Fruit fly (Drosophila melanogaster) whole organism, wandering third instar larva: ENCODE data around the gene Nprl3.

Experiments used
- Abd-B ChIP-seq: fragments of >200 bp; optimal IDR thresholded peaks from 2 replicates; lab custom pipeline; 2017; ENCODE audit warnings: missing biosample characterization, missing genetic modification characterization
- CG32264 ChIP-seq: fragments of 200-800 bp; sonication (Bioruptor generic); optimal IDR thresholded peaks from 2 replicates; lab custom pipeline; 2016; ENCODE audit warnings: missing biosample characterization, missing genetic modification characterization
- CG9705 ChIP-seq: fragments of 200-800 bp; sonication (Bioruptor generic); optimal IDR thresholded peaks from 2 replicates; lab custom pipeline; 2018; ENCODE audit warnings: missing biosample characterization, mild to moderate bottlenecking, missing genetic modification characterization
- CrebA ChIP-seq: fragments of 200-800 bp; sonication (Bioruptor generic); optimal IDR thresholded peaks from 2 replicates; lab custom pipeline; 2016; ENCODE audit warnings: missing biosample characterization, mild to moderate bottlenecking, missing genetic modification characterization, borderline replicate concordance
- Dfd ChIP-seq: fragments of >200 bp; optimal IDR thresholded peaks from 2 replicates; lab custom pipeline; 2017; ENCODE audit warnings: missing biosample characterization, missing genetic modification characterization
- Dif ChIP-seq: fragments of 200-275, 200-300 bp; sonication (Bioruptor generic); optimal IDR thresholded peaks from 2 replicates; lab custom pipeline; 2018; ENCODE audit warnings: missing biosample characterization, missing genetic modification characterization; ENCODE audit not compliant: partially characterized antibody
- HLH106 ChIP-seq: fragments of 200-800 bp; optimal IDR thresholded peaks from 3 replicates; lab custom pipeline; 2019; ENCODE audit warnings: missing biosample characterization, mild to moderate bottlenecking, missing genetic modification characterization, moderate library complexity
- Hnf4 ChIP-seq: fragments of 200-800 bp; sonication (Bioruptor generic); optimal IDR thresholded peaks from 2 replicates; lab custom pipeline; 2016; ENCODE audit warnings: missing biosample characterization, mild to moderate bottlenecking, missing genetic modification characterization
- Hr78 ChIP-seq: fragments of >200 bp; optimal IDR thresholded peaks from 2 replicates; lab custom pipeline; 2017; ENCODE audit warnings: missing biosample characterization, missing genetic modification characterization
- Hr83 ChIP-seq: fragments of 200-300 bp; sonication (Bioruptor generic); optimal IDR thresholded peaks from 2 replicates; lab custom pipeline; 2016; ENCODE audit warnings: missing biosample characterization, mild to moderate bottlenecking, missing genetic modification characterization, moderate library complexity; ENCODE audit not compliant: poor library complexity, severe bottlenecking
- Jra ChIP-seq: sonication (Bioruptor generic); optimal IDR thresholded peaks from 2 replicates; lab custom pipeline; 2016; ENCODE audit warnings: missing biosample characterization, missing genetic modification characterization
- Mio ChIP-seq: sonication (Bioruptor generic); optimal IDR thresholded peaks from 2 replicates; lab custom pipeline; 2016; ENCODE audit warnings: missing biosample characterization, missing genetic modification characterization
- Myc ChIP-seq: fragments of >200 bp; optimal IDR thresholded peaks from 2 replicates; lab custom pipeline; 2017
- N ChIP-seq: fragments of >200 bp; optimal IDR thresholded peaks from 2 replicates; lab custom pipeline; 2018; ENCODE audit warnings: missing biosample characterization, missing external identifiers, missing genetic modification characterization
- OdsH ChIP-seq: fragments of 200-800 bp; sonication (Bioruptor generic); optimal IDR thresholded peaks from 2 replicates; lab custom pipeline; 2016; ENCODE audit warnings: missing biosample characterization, mild to moderate bottlenecking, missing genetic modification characterization
- Sp1 ChIP-seq: fragments of 200-800 bp; sonication (Bioruptor generic); optimal IDR thresholded peaks from 3 replicates; lab custom pipeline; 2019; ENCODE audit warnings: missing biosample characterization, mild to moderate bottlenecking, missing genetic modification characterization, moderate library complexity
- Vsx2 ChIP-seq: fragments of 200-300, 225-300 bp; sonication (Bioruptor generic); optimal IDR thresholded peaks from 2 replicates; lab custom pipeline; 2018; ENCODE audit warnings: missing biosample characterization, missing genetic modification characterization; ENCODE audit not compliant: partially characterized antibody
- br ChIP-seq: fragments of 200-800 bp; sonication (Bioruptor generic); optimal IDR thresholded peaks from 2 replicates; lab custom pipeline; 2016; ENCODE audit warnings: missing biosample characterization, missing genetic modification characterization
- brk ChIP-seq: fragments of 200-800 bp; sonication (Bioruptor generic); optimal IDR thresholded peaks from 2 replicates; lab custom pipeline; 2016; ENCODE audit warnings: missing biosample characterization, mild to moderate bottlenecking, missing genetic modification characterization
- dmrt93B ChIP-seq: fragments of 200-800 bp; sonication (Bioruptor generic); optimal IDR thresholded peaks from 2 replicates; lab custom pipeline; 2018; ENCODE audit warnings: missing biosample characterization, mild to moderate bottlenecking, missing genetic modification characterization
- ey ChIP-seq: fragments of 200-800 bp; sonication (Bioruptor generic); optimal IDR thresholded peaks from 2 replicates; lab custom pipeline; 2016; ENCODE audit warnings: missing biosample characterization, missing genetic modification characterization
- foxo ChIP-seq, 2 experiments: fragments of 200-800 bp; sonication (Bioruptor generic); optimal IDR thresholded peaks; 2 replicates in 1 of 2; 3 replicates in 1 of 2; lab custom pipeline; 2016 to 2017; ENCODE audit warnings: missing biosample characterization in 2 of 2, missing genetic modification characterization in 2 of 2
- fru ChIP-seq: fragments of 200-800 bp; sonication (Bioruptor generic); optimal IDR thresholded peaks from 3 replicates; lab custom pipeline; 2016; ENCODE audit warnings: missing biosample characterization, mild to moderate bottlenecking, missing genetic modification characterization
- h ChIP-seq: fragments of 200-800 bp; sonication (Bioruptor generic); optimal IDR thresholded peaks from 3 replicates; lab custom pipeline; 2016; ENCODE audit warnings: missing biosample characterization, mild to moderate bottlenecking, missing genetic modification characterization
- jim ChIP-seq: fragments of 175-275, 200-325 bp; sonication (Bioruptor generic); optimal IDR thresholded peaks from 2 replicates; lab custom pipeline; 2016; ENCODE audit warnings: missing biosample characterization, mild to moderate bottlenecking, missing genetic modification characterization
- lola ChIP-seq: fragments of >200 bp; optimal IDR thresholded peaks from 2 replicates; lab custom pipeline; 2017; ENCODE audit warnings: missing biosample characterization, missing genetic modification characterization
- pan ChIP-seq: fragments of >200 bp; optimal IDR thresholded peaks from 2 replicates; lab custom pipeline; 2017
- sage ChIP-seq: fragments of 200-800 bp; sonication (Bioruptor generic); optimal IDR thresholded peaks from 2 replicates; lab custom pipeline; 2016; ENCODE audit warnings: missing biosample characterization, mild to moderate bottlenecking, missing genetic modification characterization
- sv ChIP-seq: fragments of 200-800 bp; sonication (Bioruptor generic); optimal IDR thresholded peaks from 3 replicates; lab custom pipeline; 2016; ENCODE audit warnings: missing biosample characterization, missing genetic modification characterization
- tai ChIP-seq: sonication (Bioruptor generic); optimal IDR thresholded peaks from 2 replicates; lab custom pipeline; 2016; ENCODE audit warnings: missing biosample characterization, missing genetic modification characterization
- usp ChIP-seq: fragments of >200 bp; optimal IDR thresholded peaks from 2 replicates; lab custom pipeline; 2017; ENCODE audit warnings: missing biosample characterization, missing genetic modification characterization
- woc ChIP-seq: sonication (Bioruptor generic); optimal IDR thresholded peaks from 2 replicates; lab custom pipeline; 2016; ENCODE audit warnings: missing biosample characterization, mild to moderate bottlenecking, missing genetic modification characterization

The Nprl3 gene

DNA sequence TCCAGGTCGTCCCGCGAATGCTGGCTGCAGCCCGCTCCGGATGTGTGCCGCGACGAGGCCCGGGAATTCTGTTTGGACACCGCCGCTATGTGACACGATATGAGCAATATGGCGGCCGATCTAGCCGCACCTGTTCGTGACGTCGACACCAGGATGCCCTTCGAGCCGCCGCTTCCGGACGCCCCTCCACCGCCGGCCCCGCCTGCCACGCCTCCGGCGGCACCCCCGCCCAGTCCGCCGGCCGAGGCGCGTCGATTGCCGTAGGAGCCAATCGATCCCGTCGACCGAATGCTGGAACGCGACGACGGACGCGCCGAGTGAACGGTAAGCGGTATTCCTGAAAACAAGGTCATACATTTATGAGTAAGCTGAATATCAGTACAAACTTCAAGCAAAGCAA is 19.2 kb downstream of the Nprl3 start:
- no peak for TF ChIP-seq Hnf4 (GFP tag; lab: Kevin White, UChicago)
- TF ChIP-seq usp = no peak
- peak; percentile 99 for TF ChIP-seq Dfd (GFP tag; lab: Kevin White, UChicago)

DNA sequence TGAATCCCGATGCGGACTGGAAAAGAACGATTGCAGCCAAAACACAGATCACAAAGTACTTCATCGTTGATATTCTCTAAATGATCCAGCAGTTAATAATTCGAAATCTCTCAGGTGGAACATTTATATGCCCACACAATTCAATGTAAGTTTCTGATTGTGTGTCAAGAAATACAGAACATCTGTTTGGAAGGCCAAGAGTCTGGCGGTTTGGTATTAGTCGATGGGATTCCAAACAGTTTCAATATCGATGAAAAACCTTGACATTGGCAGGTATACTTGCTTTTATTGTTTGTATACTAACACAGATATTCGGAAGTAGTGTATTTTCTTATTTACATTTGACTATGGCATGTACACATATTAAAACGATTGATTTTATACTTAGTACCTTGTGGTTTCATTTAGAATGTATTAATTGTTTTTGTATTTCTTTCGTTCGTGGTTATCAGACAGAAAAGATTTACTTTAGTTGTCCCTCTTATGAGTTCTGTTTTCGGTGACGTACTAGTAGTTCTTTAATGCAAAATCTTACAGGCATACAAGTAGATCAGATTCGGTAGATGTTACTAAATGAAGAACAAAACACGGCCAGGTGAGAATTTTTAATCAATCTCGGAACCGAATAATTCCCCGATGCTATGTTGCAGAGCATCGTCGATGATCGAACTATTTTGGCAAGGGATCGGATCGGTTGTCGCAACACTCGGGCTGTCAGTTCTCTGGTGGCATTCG is 28.1 kb downstream of the Nprl3 start, which contains the start of the genes CG13738 and Hsc70-1:
Gene CG13738 (minus strand): TSS at position 101 of the 735 bp plus-strand sequence.
Gene Hsc70-1 (plus strand): TSS at position 685 of the 735 bp plus-strand sequence.
- TF ChIP-seq Abd-B (GFP tag; lab: Kevin White, UChicago) (no peak), CrebA (no peak), sv (no peak), tai (GFP tag; lab: Kevin White, UChicago) (no peak), woc (GFP tag; lab: Kevin White, UChicago) (no peak), Vsx2 (GFP tag; lab: Kevin White, UChicago) (no peak), OdsH (GFP tag; lab: Kevin White, UChicago) (no peak), dmrt93B (GFP tag; lab: Kevin White, UChicago) (no peak), CG32264 (GFP tag; lab: Kevin White, UChicago) (no peak), sage (no peak), Mio (GFP tag; lab: Kevin White, UChicago) (no peak), Dfd (GFP tag; lab: Kevin White, UChicago) (no peak), pan (lab: Kevin White, UChicago) (no peak), brk (GFP tag; lab: Kevin White, UChicago) (no peak), Jra (GFP tag; lab: Kevin White, UChicago) (no peak), h (GFP tag; lab: Kevin White, UChicago) (no peak), Sp1 (GFP tag; lab: Kevin White, UChicago) (no peak), usp (no peak), N (GFP tag; lab: Kevin White, UChicago) (no peak)
- TF ChIP-seq, all 38 proteins: peak for 0

DNA sequence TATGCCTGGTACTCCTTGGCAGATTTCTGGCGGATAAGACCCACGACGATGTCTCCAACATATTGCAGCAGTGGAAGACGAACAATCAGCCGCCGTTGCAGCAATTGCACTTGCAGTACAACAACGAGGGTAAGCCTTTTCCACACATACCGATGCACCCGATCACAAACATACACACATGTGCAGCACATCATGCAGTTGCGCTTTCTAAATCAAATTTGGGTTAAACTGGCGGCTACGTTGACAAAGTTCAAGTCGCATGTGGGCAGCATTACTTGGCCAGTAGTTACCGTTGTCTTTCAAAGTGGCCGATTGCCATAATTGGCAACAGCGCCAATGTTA is 36.2 kb downstream of the Nprl3 start:
- no peak for TF ChIP-seq lola (GFP tag; lab: Kevin White, UChicago)
- no peak for TF ChIP-seq br
- TF ChIP-seq Hnf4 (GFP tag; lab: Kevin White, UChicago) = no peak
- TF ChIP-seq Hr83 (GFP tag; lab: Kevin White, UChicago) = no peak
- TF ChIP-seq h (GFP tag; lab: Kevin White, UChicago) = no peak
- TF ChIP-seq Mio (GFP tag; lab: Kevin White, UChicago) = no peak

DNA sequence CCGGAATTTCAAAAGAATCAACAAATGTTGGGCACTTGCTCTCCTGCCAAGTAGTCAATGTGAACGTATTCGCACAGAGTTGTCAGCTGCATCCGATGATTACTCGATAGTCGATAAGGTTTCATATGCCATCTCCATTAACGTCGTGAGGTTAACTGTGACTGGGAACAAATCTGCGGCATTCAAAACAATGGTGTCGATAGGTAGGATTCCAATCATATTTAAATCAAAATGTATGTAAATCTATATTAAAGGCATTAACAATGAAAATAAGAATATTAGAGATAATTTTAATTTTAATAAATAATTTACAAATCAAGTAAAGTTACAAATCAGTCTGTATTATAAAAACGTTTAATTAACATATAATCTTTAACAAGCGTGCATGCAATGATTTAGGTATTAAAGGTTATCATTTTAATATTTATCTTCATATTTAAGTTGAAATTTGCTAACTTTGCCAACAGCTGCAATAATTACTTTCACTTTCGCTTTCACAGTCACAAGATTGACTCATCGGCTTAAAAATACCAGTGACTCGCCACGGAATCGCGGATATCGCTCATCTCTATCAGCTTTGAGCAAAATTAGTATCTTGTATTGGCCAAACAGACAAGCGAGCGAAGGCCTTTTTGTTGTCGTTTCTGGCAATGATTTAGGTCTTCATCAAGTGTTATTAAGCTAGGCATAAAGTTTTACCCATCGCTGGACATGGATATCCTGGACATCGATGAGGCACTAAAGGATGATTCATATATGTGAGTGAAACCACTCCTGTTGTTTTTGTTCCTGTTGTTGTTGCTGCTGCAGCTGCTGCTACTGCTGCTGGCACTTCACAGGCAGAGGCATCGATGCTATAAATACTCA is 36.8 kb downstream of the Nprl3 start, which contains the start of the genes Meics, Nxf3 and ssp2:
Gene Meics (minus strand): TSS at position 68 of the 867 bp plus-strand sequence.
Gene Nxf3 (plus strand): TSS at position 569 of the 867 bp plus-strand sequence.
Gene ssp2 (plus strand): TSS at position 569 of the 867 bp plus-strand sequence.
- TF ChIP-seq dmrt93B (GFP tag; lab: Kevin White, UChicago) = peak; percentile 14
- no peak for TF ChIP-seq Hr78 (GFP tag; lab: Kevin White, UChicago)
- peak; percentile 48 for TF ChIP-seq Jra (GFP tag; lab: Kevin White, UChicago)
- no peak for TF ChIP-seq brk (GFP tag; lab: Kevin White, UChicago)
- peak; percentile 35 for TF ChIP-seq woc (GFP tag; lab: Kevin White, UChicago)
- TF ChIP-seq CG32264 (GFP tag; lab: Kevin White, UChicago) = no peak
- TF ChIP-seq ey (GFP tag; lab: Kevin White, UChicago) = peak; percentile 20
- TF ChIP-seq CrebA = no peak
- TF ChIP-seq fru (GFP tag; lab: Kevin White, UChicago) = no peak
- TF ChIP-seq sage = peak; percentile 7
- TF ChIP-seq jim = peak; percentile 69
- TF ChIP-seq Dif (GFP tag; lab: Kevin White, UChicago) = no peak
- TF ChIP-seq Myc (lab: Kevin White, UChicago) = peak; percentile 21
- no peak for TF ChIP-seq CG9705 (GFP tag; lab: Kevin White, UChicago)
- no peak for TF ChIP-seq foxo (GFP tag; optimal IDR thresholded peaks at IDR 0.05; lab: Kevin White, UChicago)
- no peak for TF ChIP-seq HLH106 (tag; lab: Kevin White, UChicago)
- no peak for TF ChIP-seq Sp1 (GFP tag; lab: Kevin White, UChicago)
- no peak for TF ChIP-seq Mio (GFP tag; lab: Kevin White, UChicago)
- TF ChIP-seq Hr83 (GFP tag; lab: Kevin White, UChicago) = peak; percentile 91
- TF ChIP-seq, all 38 proteins: peak for 8
